Worm (Caenorhabditis elegans): ENCODE results near the gene T25C12.3.
A peak's percentile ranks its signal among the peaks of the same experiment; 100 is the strongest.

The T25C12.3 gene

DNA sequence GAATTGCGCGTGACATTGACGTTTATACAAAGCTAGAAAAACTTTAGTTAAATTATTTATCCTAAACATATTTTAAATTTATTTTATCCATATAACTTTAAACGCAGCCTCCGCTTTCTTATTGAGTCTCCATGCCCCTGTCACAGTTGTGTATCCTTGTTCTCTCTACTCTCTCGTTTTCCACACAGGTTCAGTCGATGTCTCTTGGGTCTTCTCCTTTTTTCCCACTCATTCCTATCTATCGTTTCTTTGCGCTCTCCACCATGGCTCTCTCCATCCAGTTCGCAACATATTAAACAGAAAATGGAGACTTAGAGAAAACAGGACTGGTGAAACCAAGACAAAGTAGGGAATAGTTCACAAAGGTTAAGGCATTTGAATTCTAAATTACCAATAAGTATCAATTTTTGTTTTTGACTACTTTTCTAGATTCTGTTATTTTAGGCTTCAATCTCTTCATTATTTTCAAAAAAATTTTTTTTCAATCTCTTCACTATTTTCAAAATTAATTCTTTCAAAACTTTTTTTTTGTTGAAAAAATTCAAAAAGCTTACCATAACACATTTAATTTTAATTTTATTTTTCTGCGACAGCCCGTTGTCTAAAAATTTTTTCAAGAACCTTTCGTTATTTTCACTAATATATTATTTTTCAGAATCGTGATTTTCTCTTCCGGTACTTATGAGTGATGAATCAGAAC is 22.4 kb upstream of the T25C12.3 start, which contains the start of gene sdc-2:
Gene sdc-2, plus strand, starts transcription at position 650 of the 700 bp plus-strand sequence.
- TF ChIP-seq nhr-12 (tag; optimal IDR thresholded peaks at IDR 0.05): no peak
- peak; percentile 90 for TF ChIP-seq nhr-23 (tag; optimal IDR thresholded peaks at IDR 0.05)
- no peak for TF ChIP-seq eor-1 (tag; optimal IDR thresholded peaks at IDR 0.05)
- TF ChIP-seq nhr-11 (tag; optimal IDR thresholded peaks at IDR 0.05): no peak
- TF ChIP-seq fkh-10 (GFP tag; optimal IDR thresholded peaks at IDR 0.05): no peak
- peak; percentile 23 for TF ChIP-seq egl-27 (tag; optimal IDR thresholded peaks at IDR 0.05)
- TF ChIP-seq elt-3 (tag; optimal IDR thresholded peaks at IDR 0.05): peak in 1 of 3 experiments; percentile 52
- no peak for TF ChIP-seq nhr-76 (tag; optimal IDR thresholded peaks at IDR 0.05)
- TF ChIP-seq skn-1 (tag; optimal IDR thresholded peaks at IDR 0.05): peak; percentile 89
- peak; percentile 14 for TF ChIP-seq ceh-82 (tag; optimal IDR thresholded peaks at IDR 0.05)
- TF ChIP-seq jun-1 (tag; optimal IDR thresholded peaks at IDR 0.05): peak; percentile 84
- peak; percentile 68 for TF ChIP-seq elt-2 (tag; optimal IDR thresholded peaks at IDR 0.05)
- TF ChIP-seq tbx-2 (tag; optimal IDR thresholded peaks at IDR 0.05): no peak
- TF ChIP-seq nhr-77 (tag; optimal IDR thresholded peaks at IDR 0.05): peak; percentile 66
- peak; percentile 51 for TF ChIP-seq nhr-25 (tag; optimal IDR thresholded peaks at IDR 0.05)
- peak; percentile 48 for TF ChIP-seq pqm-1 (tag; optimal IDR thresholded peaks at IDR 0.05)
- TF ChIP-seq hmg-11 (tag; optimal IDR thresholded peaks at IDR 0.05): peak; percentile 86
- TF ChIP-seq nhr-43 (tag; optimal IDR thresholded peaks at IDR 0.05; ENCODE audit: poor library complexity, severe bottlenecking): peak; percentile 69
- TF ChIP-seq nhr-67 (tag; optimal IDR thresholded peaks at IDR 0.05): no peak
- peak; percentile 2 for TF ChIP-seq elt-1 (tag; optimal IDR thresholded peaks at IDR 0.05)
- TF ChIP-seq nfya-1 (tag; optimal IDR thresholded peaks at IDR 0.05; ENCODE audit: insufficient read depth): peak; percentile 83
- peak; percentile 47 for TF ChIP-seq R02D3.7 (tag; optimal IDR thresholded peaks at IDR 0.05)
- TF ChIP-seq lin-39 (tag; optimal IDR thresholded peaks at IDR 0.05): peak; percentile 54
- TF ChIP-seq ceh-28 (tag; optimal IDR thresholded peaks at IDR 0.05): peak; percentile 82
- TF ChIP-seq egl-5 (tag; optimal IDR thresholded peaks at IDR 0.05): peak; percentile 69

DNA sequence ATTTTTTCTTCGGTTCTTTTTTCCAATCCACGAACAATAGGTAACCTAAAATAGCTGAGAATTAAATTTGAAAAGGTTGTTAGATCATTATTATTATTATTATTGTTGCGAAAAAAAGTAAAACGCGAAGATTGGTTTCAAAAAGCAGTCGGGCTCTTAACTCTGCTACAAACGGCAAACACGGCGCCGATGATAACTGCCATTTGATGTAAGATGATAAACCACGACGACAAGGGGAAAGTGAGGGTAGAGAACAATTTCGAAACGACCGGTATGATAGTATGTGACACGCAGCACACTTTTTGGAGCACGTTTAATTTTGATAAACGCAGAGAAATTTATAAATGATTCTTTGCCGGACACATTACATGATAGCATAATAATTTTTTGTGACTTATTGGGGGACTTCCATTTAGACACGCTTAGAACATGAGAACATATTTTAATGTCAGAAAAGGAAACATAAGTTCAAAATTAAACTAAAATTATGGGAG is 19.3 kb upstream of the T25C12.3 start, which contains the start of gene hpo-34:
Gene hpo-34, minus strand, starts transcription at position 51 of the 494 bp plus-strand sequence.
- TF ChIP-seq fos-1 (tag; optimal IDR thresholded peaks at IDR 0.05) (peak; percentile 17), egl-27 (tag; optimal IDR thresholded peaks at IDR 0.05) (no peak), jun-1 (tag; optimal IDR thresholded peaks at IDR 0.05) (peak; percentile 23), pha-4 (tag; optimal IDR thresholded peaks at IDR 0.05) (peak; percentile 40), ceh-28 (tag; optimal IDR thresholded peaks at IDR 0.05) (no peak), ztf-11 (tag; optimal IDR thresholded peaks at IDR 0.05) (no peak), unc-39 (tag; optimal IDR thresholded peaks at IDR 0.05) (no peak), nhr-76 (tag; optimal IDR thresholded peaks at IDR 0.05) (no peak), snpc-4 (tag; optimal IDR thresholded peaks at IDR 0.05) (no peak), eor-1 (tag; optimal IDR thresholded peaks at IDR 0.05) (no peak), ceh-9 (tag; optimal IDR thresholded peaks at IDR 0.05) (no peak), ceh-82 (tag; optimal IDR thresholded peaks at IDR 0.05) (no peak), lin-39 (tag; optimal IDR thresholded peaks at IDR 0.05) (no peak), nhr-77 (tag; optimal IDR thresholded peaks at IDR 0.05) (no peak), elt-2 (tag; optimal IDR thresholded peaks at IDR 0.05) (peak; percentile 96), pqm-1 (tag; optimal IDR thresholded peaks at IDR 0.05) (peak; percentile 92), hmg-11 (tag; optimal IDR thresholded peaks at IDR 0.05) (no peak), nhr-11 (tag; optimal IDR thresholded peaks at IDR 0.05) (no peak), fkh-2 (tag; optimal IDR thresholded peaks at IDR 0.05) (no peak)

DNA sequence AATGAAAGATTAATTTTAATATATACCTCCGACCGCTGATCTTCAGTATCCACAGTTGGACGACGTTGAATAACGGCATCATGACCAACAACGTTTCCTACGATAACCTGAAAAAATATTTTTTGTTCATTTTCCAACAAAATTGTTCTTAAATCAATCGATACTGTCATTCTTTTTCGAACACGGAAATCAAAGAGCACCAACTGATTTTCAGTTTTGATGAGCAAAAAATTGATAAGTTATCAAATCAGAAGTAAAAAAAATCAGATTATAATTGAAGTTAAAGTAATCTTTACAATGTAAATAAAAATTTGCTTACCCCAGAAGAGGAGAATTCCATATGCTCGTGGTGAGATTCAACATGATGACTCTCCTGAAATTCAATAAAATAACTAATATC is 18.6 kb upstream of the T25C12.3 start:
- TF ChIP-seq pqm-1 (tag; optimal IDR thresholded peaks at IDR 0.05) (peak; percentile 19), pha-4 (tag; optimal IDR thresholded peaks at IDR 0.05) (peak; percentile 40), ceh-28 (tag; optimal IDR thresholded peaks at IDR 0.05) (peak; percentile 26), eor-1 (tag; optimal IDR thresholded peaks at IDR 0.05) (no peak), elt-2 (tag; optimal IDR thresholded peaks at IDR 0.05) (peak; percentile 57)

DNA sequence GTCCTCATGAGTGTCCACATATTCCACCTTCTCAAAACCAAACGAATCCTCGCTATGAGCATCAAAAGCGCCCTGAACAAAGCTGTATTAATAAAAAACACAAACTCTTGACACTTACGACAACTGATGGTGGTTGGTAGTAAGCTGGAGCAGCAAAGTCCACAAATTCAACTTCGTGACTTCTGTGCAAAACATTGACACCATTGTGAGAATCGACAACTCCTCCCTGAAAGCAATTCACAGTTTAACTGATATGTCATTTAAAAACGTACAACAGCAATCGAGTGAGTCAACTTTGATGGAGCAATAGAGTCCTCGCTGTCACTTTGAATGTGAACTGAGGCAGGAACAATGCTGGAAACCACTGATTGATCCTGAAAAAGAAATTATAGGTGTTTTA is 17.6 kb upstream of the T25C12.3 start:
- TF ChIP-seq sea-2 (GFP tag; optimal IDR thresholded peaks at IDR 0.05) (no peak), tbx-2 (tag; optimal IDR thresholded peaks at IDR 0.05) (no peak), zag-1 (tag; optimal IDR thresholded peaks at IDR 0.05) (no peak), R02D3.7 (tag; optimal IDR thresholded peaks at IDR 0.05) (no peak), egl-27 (tag; optimal IDR thresholded peaks at IDR 0.05) (no peak), pha-4 (tag; optimal IDR thresholded peaks at IDR 0.05) (no peak), ama-1 (optimal IDR thresholded peaks at IDR 0.05) (no peak)
